Fruit fly (Drosophila melanogaster) whole organism, embryonic: ENCODE data around the gene CG11560.

Experiments used
- Bdp1 ChIP-seq: fragments of 200-800 bp; sonication (Bioruptor generic); optimal IDR thresholded peaks from 3 replicates; lab custom pipeline; 2016; ENCODE audit warnings: missing biosample characterization, missing genetic modification characterization
- CG1024 ChIP-seq: fragments of 200-800 bp; sonication (Bioruptor generic); IDR thresholded peaks from 2 replicates; pipeline ENCODE4 v1.3.6; 2022; ENCODE audit warnings: missing biosample characterization, missing genetic modification characterization
- CG10543 ChIP-seq: fragments of 200-800 bp; sonication (Bioruptor generic); optimal IDR thresholded peaks from 3 replicates; lab custom pipeline; 2017; ENCODE audit warnings: missing biosample characterization, mild to moderate bottlenecking, missing genetic modification characterization, moderate library complexity
- CG11398 ChIP-seq: fragments of 200-800 bp; sonication (Bioruptor generic); optimal IDR thresholded peaks from 2 replicates; lab custom pipeline; 2016; ENCODE audit warnings: missing biosample characterization, missing genetic modification characterization
- CG12659 ChIP-seq: fragments of 200-800 bp; sonication (Bioruptor generic); optimal IDR thresholded peaks from 3 replicates; lab custom pipeline; 2017; ENCODE audit warnings: mild to moderate bottlenecking, missing biosample characterization, missing genetic modification reagents, missing genetic modification characterization
- CG13287 ChIP-seq: fragments of 200-800 bp; sonication (Bioruptor generic); IDR thresholded peaks from 2 replicates; pipeline ENCODE4 v1.3.6; 2022; ENCODE audit warnings: missing biosample characterization, missing genetic modification characterization; ENCODE audit not compliant: partially characterized antibody
- CG14710 ChIP-seq: fragments of 200-800 bp; sonication (Bioruptor generic); optimal IDR thresholded peaks from 3 replicates; lab custom pipeline; 2019; ENCODE audit warnings: missing biosample characterization, mild to moderate bottlenecking, missing genetic modification characterization, moderate library complexity
- CG15073 ChIP-seq: fragments of 200-800 bp; sonication (Bioruptor generic); optimal IDR thresholded peaks from 2 replicates; lab custom pipeline; 2016; ENCODE audit warnings: missing biosample characterization, missing genetic modification characterization
- CG1647 ChIP-seq: fragments of 200-800 bp; sonication (Bioruptor generic); optimal IDR thresholded peaks from 3 replicates; lab custom pipeline; 2016; ENCODE audit warnings: missing biosample characterization, missing genetic modification characterization
- CG17802 ChIP-seq: fragments of 200-800 bp; sonication (Bioruptor generic); optimal IDR thresholded peaks from 2 replicates; lab custom pipeline; 2018; ENCODE audit warnings: missing biosample characterization, mild to moderate bottlenecking, missing genetic modification characterization, moderate library complexity
- CG2199 ChIP-seq: fragments of 200-800 bp; sonication (Bioruptor generic); IDR thresholded peaks from 3 replicates; pipeline ENCODE4 v1.3.6; 2022; ENCODE audit warnings: missing biosample characterization, missing genetic modification characterization
- CG2875 ChIP-seq: fragments of 200-800 bp; sonication (Bioruptor generic); optimal IDR thresholded peaks from 2 replicates; lab custom pipeline; 2017; ENCODE audit warnings: missing biosample characterization, mild to moderate bottlenecking, missing genetic modification characterization, missing genetic modification reagents
- CG30020 ChIP-seq: fragments of 200-800 bp; optimal IDR thresholded peaks from 2 replicates; lab custom pipeline; 2019; ENCODE audit warnings: missing biosample characterization, mild to moderate bottlenecking, missing genetic modification characterization, moderate library complexity
- CG32767 ChIP-seq: fragments of 200-800 bp; sonication (Bioruptor generic); IDR thresholded peaks from 2 replicates; pipeline ENCODE4 v1.3.6; 2022; ENCODE audit warnings: missing biosample characterization, missing genetic modification characterization
- CG34224 ChIP-seq: fragments of 200-800 bp; sonication (Bioruptor generic); IDR thresholded peaks from 3 replicates; pipeline ENCODE4 v1.3.6; 2022; ENCODE audit warnings: missing biosample characterization, missing genetic modification characterization; ENCODE audit not compliant: partially characterized antibody
- CG8765 ChIP-seq: fragments of 200-800 bp; sonication (Bioruptor generic); IDR thresholded peaks from 2 replicates; pipeline ENCODE4 v1.3.6; 2022; ENCODE audit warnings: missing biosample characterization, missing genetic modification characterization
- CG8924 ChIP-seq: fragments of 200-800 bp; optimal IDR thresholded peaks from 3 replicates; lab custom pipeline; 2019; ENCODE audit warnings: missing biosample characterization, mild to moderate bottlenecking, missing genetic modification characterization, moderate library complexity
- D19A ChIP-seq: fragments of 200-800 bp; optimal IDR thresholded peaks from 3 replicates; lab custom pipeline; 2019; ENCODE audit warnings: missing biosample characterization, mild to moderate bottlenecking, missing genetic modification characterization, moderate library complexity
- Dip3 ChIP-seq: fragments of 200-800 bp; sonication (Bioruptor generic); optimal IDR thresholded peaks from 3 replicates; lab custom pipeline; 2016; ENCODE audit warnings: missing biosample characterization, missing genetic modification characterization
- Doc3 ChIP-seq: fragments of 200-800 bp; sonication (Bioruptor generic); IDR thresholded peaks from 3 replicates; pipeline ENCODE4 v1.3.6; 2022; ENCODE audit warnings: missing biosample characterization, missing genetic modification characterization; ENCODE audit not compliant: partially characterized antibody
- Drgx ChIP-seq: fragments of 200-800 bp; sonication (Bioruptor generic); IDR thresholded peaks from 2 replicates; pipeline ENCODE4 v1.3.6; 2022; ENCODE audit warnings: missing biosample characterization, missing genetic modification characterization
- H2.0 ChIP-seq: fragments of 200-800 bp; sonication (Bioruptor generic); IDR thresholded peaks from 2 replicates; pipeline ENCODE4 v1.3.6; 2022; ENCODE audit warnings: missing biosample characterization, missing genetic modification characterization
- Hand ChIP-seq: fragments of 200-800 bp; sonication (Bioruptor generic); optimal IDR thresholded peaks from 2 replicates; lab custom pipeline; 2017; ENCODE audit warnings: mild to moderate bottlenecking, missing biosample characterization, missing genetic modification reagents, missing genetic modification characterization
- Hr78 ChIP-seq, 2 experiments: fragments of 200-800 bp in 1 of 2; fragments of >200 bp in 1 of 2; sonication (Bioruptor generic) in 1 of 2; optimal IDR thresholded peaks; 2 replicates each; lab custom pipeline; 2017 to 2019; ENCODE audit warnings: missing biosample characterization in 2 of 2, missing genetic modification characterization in 2 of 2, mild to moderate bottlenecking in 1 of 2, moderate library complexity in 1 of 2
- Med ChIP-seq: fragments of 200-800 bp; sonication (Bioruptor generic); peaks from one replicate; lab custom pipeline; 2016; ENCODE audit warnings: missing biosample characterization, missing genetic modification characterization, mild to moderate bottlenecking, inconsistent platforms, moderate library complexity
- Nf-YA ChIP-seq: fragments of 200-800 bp; sonication (Bioruptor generic); IDR thresholded peaks from 2 replicates; pipeline ENCODE4 v1.3.6; 2022; ENCODE audit warnings: missing biosample characterization, missing genetic modification characterization
- Nf-YB ChIP-seq: fragments of 200-800 bp; sonication (Bioruptor generic); optimal IDR thresholded peaks from 3 replicates; lab custom pipeline; 2019; ENCODE audit warnings: missing biosample characterization, mild to moderate bottlenecking, missing genetic modification characterization, moderate library complexity
- Oli ChIP-seq: fragments of 200-800 bp; sonication (Bioruptor generic); optimal IDR thresholded peaks from 2 replicates; lab custom pipeline; 2018; ENCODE audit warnings: missing biosample characterization, mild to moderate bottlenecking, missing genetic modification characterization, moderate library complexity
- Opbp ChIP-seq: fragments of 200-800 bp; sonication (Bioruptor generic); IDR thresholded peaks from 3 replicates; pipeline ENCODE4 v1.3.6; 2022; ENCODE audit warnings: missing biosample characterization, missing genetic modification characterization; ENCODE audit not compliant: partially characterized antibody
- PHDP ChIP-seq: fragments of 200-800 bp; sonication (Bioruptor generic); optimal IDR thresholded peaks from 3 replicates; lab custom pipeline; 2018; ENCODE audit warnings: missing biosample characterization, mild to moderate bottlenecking, missing genetic modification characterization, moderate library complexity
- Sox100B ChIP-seq: fragments of 200-800 bp; sonication (Bioruptor generic); optimal IDR thresholded peaks from 3 replicates; lab custom pipeline; 2018; ENCODE audit warnings: missing biosample characterization, mild to moderate bottlenecking, missing genetic modification characterization
- Ssrp ChIP-seq: fragments of 200-800 bp; sonication (Bioruptor generic); optimal IDR thresholded peaks from 2 replicates; lab custom pipeline; 2018; ENCODE audit warnings: missing biosample characterization, mild to moderate bottlenecking, missing genetic modification characterization, moderate library complexity
- ac ChIP-seq: fragments of 200-800 bp; sonication (Bioruptor generic); optimal IDR thresholded peaks from 3 replicates; lab custom pipeline; 2017; ENCODE audit warnings: missing biosample characterization, mild to moderate bottlenecking, missing genetic modification characterization
- ase ChIP-seq: fragments of 200-800 bp; sonication (Bioruptor generic); IDR thresholded peaks from 3 replicates; pipeline ENCODE4 v1.3.6; 2022; ENCODE audit warnings: missing biosample characterization, missing genetic modification characterization
- az2 ChIP-seq: fragments of 200-800 bp; sonication (Bioruptor generic); optimal IDR thresholded peaks from 3 replicates; lab custom pipeline; 2016; ENCODE audit warnings: missing biosample characterization, missing genetic modification characterization
- chif ChIP-seq, 2 experiments: fragments of 200-800 bp; sonication (Bioruptor generic); optimal IDR thresholded peaks; 3 replicates each; lab custom pipeline; 2016; ENCODE audit warnings: missing biosample characterization in 2 of 2, missing genetic modification characterization in 2 of 2
- corto ChIP-seq: fragments of 200-800 bp; sonication (Bioruptor generic); optimal IDR thresholded peaks from 2 replicates; lab custom pipeline; 2016; ENCODE audit warnings: missing biosample characterization, mild to moderate bottlenecking, missing genetic modification characterization, moderate library complexity
- dpn ChIP-seq, 2 experiments: fragments of 200-800 bp; sonication (Bioruptor generic); optimal IDR thresholded peaks; 3 replicates each; lab custom pipeline; 2016; ENCODE audit warnings: missing biosample characterization in 2 of 2, missing genetic modification characterization in 2 of 2
- exex ChIP-seq: fragments of 200-800 bp; sonication (Bioruptor generic); optimal IDR thresholded peaks from 4 replicates; lab custom pipeline; 2018; ENCODE audit warnings: missing biosample characterization, mild to moderate bottlenecking, missing genetic modification characterization, moderate library complexity
- klu ChIP-seq: fragments of 200-800 bp; sonication (Bioruptor generic); IDR thresholded peaks from 2 replicates; pipeline ENCODE4 v1.3.6; 2022; ENCODE audit warnings: missing biosample characterization, missing genetic modification characterization
- lab ChIP-seq: fragments of 200-800 bp; sonication (Bioruptor generic); optimal IDR thresholded peaks from 3 replicates; lab custom pipeline; 2017; ENCODE audit warnings: missing biosample characterization, missing genetic modification characterization, mild to moderate bottlenecking, moderate library complexity, missing genetic modification reagents
- maf-S ChIP-seq: fragments of 200-800 bp; sonication (Bioruptor generic); optimal IDR thresholded peaks from 2 replicates; lab custom pipeline; 2016; ENCODE audit warnings: missing biosample characterization, missing genetic modification characterization
- sens ChIP-seq: fragments of 200-800 bp; sonication (Bioruptor generic); peaks from one replicate; lab custom pipeline; 2016; ENCODE audit warnings: missing biosample characterization, missing genetic modification characterization
- shn ChIP-seq: fragments of 200-800 bp; sonication (Bioruptor generic); optimal IDR thresholded peaks from 3 replicates; lab custom pipeline; 2016; ENCODE audit warnings: missing biosample characterization, missing genetic modification characterization
- tap ChIP-seq: fragments of 200-800 bp; optimal IDR thresholded peaks from 3 replicates; lab custom pipeline; 2019; ENCODE audit warnings: missing biosample characterization, mild to moderate bottlenecking, missing genetic modification characterization, moderate library complexity
- tx ChIP-seq: fragments of 200-800 bp; sonication (Bioruptor generic); optimal IDR thresholded peaks from 2 replicates; lab custom pipeline; 2016; ENCODE audit warnings: missing biosample characterization, missing genetic modification characterization
- unc-4 ChIP-seq: fragments of 200-800 bp; sonication (Bioruptor generic); IDR thresholded peaks from 2 replicates; pipeline ENCODE4 v1.3.6; 2022; ENCODE audit warnings: missing biosample characterization, missing genetic modification characterization; ENCODE audit not compliant: partially characterized antibody
- wek ChIP-seq: fragments of 200-800 bp; sonication (Bioruptor generic); optimal IDR thresholded peaks from 3 replicates; lab custom pipeline; 2018; ENCODE audit warnings: missing biosample characterization, mild to moderate bottlenecking, missing genetic modification characterization, moderate library complexity
- wor ChIP-seq: fragments of 200-800 bp; sonication (Bioruptor generic); IDR thresholded peaks from 2 replicates; pipeline ENCODE4 v1.3.6; 2022; ENCODE audit warnings: missing biosample characterization, missing genetic modification characterization
- z ChIP-seq: fragments of 200-800 bp; sonication (Bioruptor generic); IDR thresholded peaks from 3 replicates; pipeline ENCODE4 v1.3.6; 2022; ENCODE audit warnings: missing biosample characterization, missing genetic modification characterization

Gene CG11560

dm6 chr3L:12131918-12132317, 12.1 kb downstream of the CG11560 start, which contains the start of gene DEF8 (continued):
- TF ChIP-seq CG8765 (GFP tag; lab: Robert Waterston, UW), result peak; percentile 26; the same call in 1 of the 2 replicates
- peak; percentile 83 for TF ChIP-seq Nf-YA (GFP tag; lab: Robert Waterston, UW)
- TF ChIP-seq CG2875 (GFP tag; lab: Kevin White, UChicago), result peak; percentile 56
- TF ChIP-seq CG12659 (GFP tag; lab: Kevin White, UChicago), result peak; percentile 87
- TF ChIP-seq Opbp, result peak; percentile 17; the same call in 1 of the 3 replicates
- TF ChIP-seq corto (GFP tag; lab: Kevin White, UChicago), result no peak
- TF ChIP-seq maf-S, result no peak
- TF ChIP-seq Ssrp (tag; lab: Kevin White, UChicago), result peak; percentile 87
- TF ChIP-seq CG17802 (tag; lab: Kevin White, UChicago), result no peak
- TF ChIP-seq tx (GFP tag; lab: Kevin White, UChicago), result peak; percentile 29
- peak; percentile 33 to 88 for TF ChIP-seq dpn (GFP tag; optimal IDR thresholded peaks at IDR 0.05; lab: Kevin White, UChicago)
- no peak for TF ChIP-seq Bdp1
- peak; percentile 81 for TF ChIP-seq Drgx (GFP tag; lab: Robert Waterston, UW)
- TF ChIP-seq Nf-YB (GFP tag; lab: Kevin White, UChicago), result peak; percentile 74
- TF ChIP-seq wor (GFP tag; lab: Robert Waterston, UW), result peak; percentile 77
- no peak for TF ChIP-seq z (GFP tag; lab: Robert Waterston, UW)
- TF ChIP-seq CG32767, result peak; percentile 82
- TF ChIP-seq CG10543 (GFP tag; lab: Kevin White, UChicago), result peak; percentile 40
- peak; percentile 69 for TF ChIP-seq CG30020
- peak; percentile 93 for TF ChIP-seq PHDP (tag; lab: Kevin White, UChicago)
- peak; percentile 26 for TF ChIP-seq shn
- no peak for TF ChIP-seq Hr78 (GFP tag; optimal IDR thresholded peaks at IDR 0.05; lab: Kevin White, UChicago)
- TF ChIP-seq CG11398 (GFP tag; lab: Kevin White, UChicago), result no peak
- TF ChIP-seq wek, result no peak
- TF ChIP-seq Dip3 (GFP tag; lab: Kevin White, UChicago), result peak; percentile 34
- no peak for TF ChIP-seq Doc3 (GFP tag; lab: Robert Waterston, UW)
- peak; percentile 88 for TF ChIP-seq Sox100B (GFP tag; lab: Kevin White, UChicago)
- peak; percentile 92 for TF ChIP-seq CG8924 (tag; lab: Kevin White, UChicago)
- peak; percentile 27 to 66 for TF ChIP-seq chif (GFP tag; optimal IDR thresholded peaks at IDR 0.05; lab: Kevin White, UChicago)
- TF ChIP-seq Oli (tag; lab: Kevin White, UChicago), result peak; percentile 85
- peak; percentile 90 for TF ChIP-seq tap
- peak; percentile 29; the same call in 1 of the 2 replicates for TF ChIP-seq klu
- TF ChIP-seq ase (GFP tag; lab: Robert Waterston, UW), result peak; percentile 90
- TF ChIP-seq lab (GFP tag; lab: Kevin White, UChicago), result peak; percentile 90
- TF ChIP-seq az2, result peak; percentile 79
- TF ChIP-seq CG15073 (GFP tag; lab: Kevin White, UChicago), result no peak
- peak; percentile 92 for TF ChIP-seq CG14710 (tag; lab: Kevin White, UChicago)
- peak; percentile 45 for TF ChIP-seq CG1647 (GFP tag; lab: Kevin White, UChicago)
- 0 out of 2 replicates have a peak, but pooled peaks have one; percentile 12 for TF ChIP-seq unc-4
- peak; percentile 90 for TF ChIP-seq Med
- no peak for TF ChIP-seq CG34224 (GFP tag; lab: Robert Waterston, UW)
- TF ChIP-seq ac, result peak; percentile 25
- TF ChIP-seq CG2199 (GFP tag; lab: Robert Waterston, UW), result no peak
- peak; percentile 55 for TF ChIP-seq Hand
- no peak for TF ChIP-seq exex
- TF ChIP-seq sens (GFP tag; lab: Kevin White, UChicago), result peak; percentile 85
- peak; percentile 86 for TF ChIP-seq H2.0
- peak; percentile 74; the same call in 1 of the 2 replicates for TF ChIP-seq CG1024 (GFP tag; lab: Robert Waterston, UW)
- peak; percentile 87 for TF ChIP-seq D19A
- peak; percentile 38; the same call in 1 of the 2 replicates for TF ChIP-seq CG13287 (GFP tag; lab: Robert Waterston, UW)
